Worm (Caenorhabditis elegans) whole organism, young adult: Measurements from ENCODE around the gene npr-26.

Experiments
- B0019.2 ChIP-seq: fragments of 200-800 bp; sonication (Bioruptor generic); conservative IDR thresholded peaks from 2 replicates; pipeline ENCODE4 v1.3.6; 2022; ENCODE audit warnings: missing genetic modification reagents, missing genetic modification characterization, missing compliant biosample characterization
- B0035.1 ChIP-seq: sonication (generic microtip); optimal IDR thresholded peaks from 2 replicates; lab custom pipeline; 2016; ENCODE audit warnings: missing genetic modification characterization, mild to moderate bottlenecking, missing compliant biosample characterization, missing genotype, missing genetic modification reagents
- C17E4.6 ChIP-seq: fragments of 200-800 bp; sonication (Bioruptor generic); IDR thresholded peaks from 2 replicates; pipeline ENCODE4 v1.3.6; 2022; ENCODE audit warnings: missing genetic modification reagents, missing genetic modification characterization, missing compliant biosample characterization
- F22D6.2 ChIP-seq: sonication (generic microtip); optimal IDR thresholded peaks from 2 replicates; lab custom pipeline; 2016; ENCODE audit warnings: mild to moderate bottlenecking, missing genetic modification characterization, missing compliant biosample characterization
- F33H1.4 ChIP-seq: fragments of 200-800 bp; sonication (Bioruptor generic); IDR thresholded peaks from 2 replicates; pipeline ENCODE4 v1.3.6; 2022; ENCODE audit warnings: missing genetic modification reagents, missing genetic modification characterization, missing compliant biosample characterization
- F49E8.2 ChIP-seq: sonication (generic microtip); optimal IDR thresholded peaks from 3 replicates; lab custom pipeline; 2017; ENCODE audit warnings: missing genetic modification characterization, mild to moderate bottlenecking, missing compliant biosample characterization, antibody characterized with exemption, moderate library complexity; ENCODE audit not compliant: insufficient read depth
- F57A8.1 ChIP-seq: fragments of 200-800 bp; sonication (Bioruptor generic); optimal IDR thresholded peaks from 2 replicates; lab custom pipeline; 2018; ENCODE audit warnings: mild to moderate bottlenecking, missing genetic modification characterization, moderate library complexity, missing compliant biosample characterization
- K12H6.12 ChIP-seq: fragments of 200-800 bp; sonication (Bioruptor generic); optimal IDR thresholded peaks from 2 replicates; lab custom pipeline; 2018; ENCODE audit warnings: mild to moderate bottlenecking, missing genetic modification characterization, missing compliant biosample characterization
- ama-1 ChIP-seq, 3 experiments: fragments of 150-350 bp in 1 of 3; sonication (generic microtip) in 2 of 3; optimal IDR thresholded peaks; 2 replicates each; lab custom pipeline; 2014 to 2018; ENCODE audit warnings: missing biosample characterization in 2 of 3, missing genetic modification characterization in 2 of 3, missing genetic modification reagents in 2 of 3
- aptf-2 ChIP-seq: fragments of 200-800 bp; sonication (Bioruptor generic); conservative IDR thresholded peaks from 2 replicates; pipeline ENCODE4 v1.3.6; 2022; ENCODE audit warnings: missing genetic modification reagents, missing genetic modification characterization, missing compliant biosample characterization
- athp-1 ChIP-seq: sonication (generic microtip); optimal IDR thresholded peaks from 2 replicates; lab custom pipeline; 2017; ENCODE audit warnings: mild to moderate bottlenecking, missing genetic modification characterization, missing compliant biosample characterization
- attf-6 ChIP-seq: fragments of 200-800 bp; sonication (Bioruptor generic); IDR thresholded peaks from 2 replicates; pipeline ENCODE4 v1.3.6; 2022; ENCODE audit warnings: missing genetic modification reagents, missing genetic modification characterization, missing compliant biosample characterization
- bed-1 ChIP-seq: fragments of 200-800 bp; sonication (Bioruptor generic); IDR thresholded peaks from 2 replicates; pipeline ENCODE4 v1.3.6; 2022; ENCODE audit warnings: missing genetic modification reagents, missing genetic modification characterization, missing compliant biosample characterization
- ceh-58 ChIP-seq: fragments of 200-800 bp; sonication (Bioruptor generic); IDR thresholded peaks from 2 replicates; pipeline ENCODE4 v1.3.6; 2022; ENCODE audit warnings: missing genetic modification characterization, missing compliant biosample characterization
- ceh-91 ChIP-seq: fragments of 200-800 bp; sonication (Bioruptor generic); IDR thresholded peaks from 2 replicates; pipeline ENCODE4 v1.3.6; 2022; ENCODE audit warnings: missing genetic modification reagents, missing genetic modification characterization, missing compliant biosample characterization
- die-1 ChIP-seq: sonication (generic microtip); optimal IDR thresholded peaks from 2 replicates; lab custom pipeline; 2016; ENCODE audit warnings: missing genotype, mild to moderate bottlenecking, missing genetic modification characterization, missing compliant biosample characterization
- dpff-1 ChIP-seq: sonication (generic microtip); optimal IDR thresholded peaks from 2 replicates; lab custom pipeline; 2017; ENCODE audit warnings: mild to moderate bottlenecking, missing genetic modification characterization, missing compliant biosample characterization
- dpl-1 ChIP-seq: fragments of 150-350 bp; optimal IDR thresholded peaks from 2 replicates; lab custom pipeline; 2014; ENCODE audit warnings: missing biosample characterization, missing genetic modification reagents, missing genetic modification characterization
- hlh-26 ChIP-seq: fragments of 200-800 bp; sonication (Bioruptor generic); conservative IDR thresholded peaks from 2 replicates; pipeline ENCODE4 v1.3.6; 2022; ENCODE audit warnings: missing genetic modification reagents, missing genetic modification characterization, missing compliant biosample characterization
- hsf-1 ChIP-seq: fragments of 200-800 bp; sonication (Bioruptor generic); IDR thresholded peaks from 2 replicates; pipeline ENCODE4 v1.3.6; 2022; ENCODE audit warnings: missing genetic modification reagents, missing genetic modification characterization, missing compliant biosample characterization
- let-607 ChIP-seq, 2 experiments: fragments of 200-800 bp in 1 of 2; sonication (Bioruptor generic) in 1 of 2; sonication (generic microtip) in 1 of 2; optimal IDR thresholded peaks; 2 replicates each; lab custom pipeline; 2016 to 2018; ENCODE audit warnings: mild to moderate bottlenecking in 2 of 2, missing compliant biosample characterization in 2 of 2, missing genetic modification characterization in 2 of 2, moderate library complexity in 2 of 2, missing genotype in 1 of 2
- lin-40 ChIP-seq: sonication (generic microtip); optimal IDR thresholded peaks from 2 replicates; lab custom pipeline; 2016; ENCODE audit warnings: missing genetic modification characterization, mild to moderate bottlenecking, missing compliant biosample characterization, missing genotype, missing genetic modification reagents
- lin-54 ChIP-seq: fragments of 200-800 bp; sonication (Bioruptor generic); optimal IDR thresholded peaks from 2 replicates; lab custom pipeline; 2018; ENCODE audit warnings: mild to moderate bottlenecking, missing genetic modification characterization, missing compliant biosample characterization
- lsl-1 ChIP-seq: fragments of 200-800 bp; sonication (Bioruptor generic); optimal IDR thresholded peaks from 2 replicates; lab custom pipeline; 2018; ENCODE audit warnings: mild to moderate bottlenecking, missing genetic modification characterization, moderate library complexity, missing compliant biosample characterization
- madf-6 ChIP-seq: fragments of 200-800 bp; sonication (Bioruptor generic); IDR thresholded peaks from 2 replicates; pipeline ENCODE4 v1.3.6; 2022; ENCODE audit warnings: missing genetic modification reagents, missing genetic modification characterization, missing compliant biosample characterization
- madf-8 ChIP-seq: fragments of 200-800 bp; sonication (Bioruptor generic); conservative IDR thresholded peaks from 2 replicates; pipeline ENCODE4 v1.3.6; 2022; ENCODE audit warnings: missing genetic modification reagents, missing genetic modification characterization, missing compliant biosample characterization
- mel-28 ChIP-seq: sonication (generic microtip); optimal IDR thresholded peaks from 2 replicates; lab custom pipeline; 2016; ENCODE audit warnings: borderline replicate concordance, mild to moderate bottlenecking, missing genetic modification characterization, missing compliant biosample characterization
- mes-4 ChIP-seq: sonication (generic microtip); optimal IDR thresholded peaks from 2 replicates; lab custom pipeline; 2016; ENCODE audit warnings: missing genotype, missing genetic modification characterization, missing compliant biosample characterization
- nhr-120 ChIP-seq: fragments of 200-800 bp; sonication (Bioruptor generic); IDR thresholded peaks from 2 replicates; pipeline ENCODE4 v1.3.6; 2022; ENCODE audit warnings: missing genetic modification characterization, missing compliant biosample characterization
- nhr-179 ChIP-seq: sonication (generic microtip); optimal IDR thresholded peaks from 2 replicates; lab custom pipeline; 2016; ENCODE audit warnings: mild to moderate bottlenecking, missing genetic modification characterization, missing compliant biosample characterization
- nhr-27 ChIP-seq: fragments of 200-800 bp; sonication (Bioruptor generic); optimal IDR thresholded peaks from 2 replicates; lab custom pipeline; 2018; ENCODE audit warnings: mild to moderate bottlenecking, missing genetic modification characterization, moderate library complexity, missing compliant biosample characterization
- nhr-80 ChIP-seq: sonication (generic microtip); optimal IDR thresholded peaks from 2 replicates; lab custom pipeline; 2016; ENCODE audit warnings: missing genetic modification characterization, missing compliant biosample characterization
- pbrm-1 ChIP-seq: fragments of 200-800 bp; sonication (Bioruptor generic); IDR thresholded peaks from 2 replicates; pipeline ENCODE4 v1.3.6; 2022; ENCODE audit warnings: missing genetic modification reagents, missing genetic modification characterization, missing compliant biosample characterization
- pha-4 ChIP-seq: fragments of 150-350 bp; sonication (generic microtip); optimal IDR thresholded peaks from 2 replicates; lab custom pipeline; 2014; ENCODE audit warnings: missing biosample characterization, missing genetic modification reagents, missing genetic modification characterization
- somi-1 ChIP-seq: fragments of 200-800 bp; sonication (Bioruptor generic); optimal IDR thresholded peaks from 2 replicates; lab custom pipeline; 2018; ENCODE audit warnings: mild to moderate bottlenecking, missing genetic modification characterization, missing compliant biosample characterization
- tbp1 ChIP-seq: fragments of 200-800 bp; sonication (Bioruptor generic); optimal IDR thresholded peaks from 2 replicates; lab custom pipeline; 2018; ENCODE audit warnings: mild to moderate bottlenecking, missing genetic modification characterization, missing compliant biosample characterization
- tlf-1 ChIP-seq: fragments of 200-800 bp; sonication (Bioruptor generic); optimal IDR thresholded peaks from 2 replicates; lab custom pipeline; 2018; ENCODE audit warnings: mild to moderate bottlenecking, missing genetic modification characterization, missing compliant biosample characterization
- unc-62 ChIP-seq: fragments of 150-350 bp; optimal IDR thresholded peaks from 2 replicates; lab custom pipeline; 2014; ENCODE audit warnings: missing biosample characterization, missing genetic modification reagents, missing genetic modification characterization
- zim-3 ChIP-seq: sonication (generic microtip); optimal IDR thresholded peaks from 2 replicates; lab custom pipeline; 2017; ENCODE audit warnings: mild to moderate bottlenecking, missing genetic modification characterization, moderate library complexity, missing compliant biosample characterization
- ztf-22 ChIP-seq: fragments of 200-800 bp; sonication (Bioruptor generic); optimal IDR thresholded peaks from 2 replicates; lab custom pipeline; 2018; ENCODE audit warnings: mild to moderate bottlenecking, missing genetic modification characterization, moderate library complexity, missing compliant biosample characterization
- ztf-3 ChIP-seq: fragments of 200-800 bp; sonication (Bioruptor generic); optimal IDR thresholded peaks from 2 replicates; lab custom pipeline; 2018; ENCODE audit warnings: mild to moderate bottlenecking, missing genetic modification characterization, missing compliant biosample characterization

npr-26 gene

ce11 chrIV:17387442-17387967 lies 30.1 kb downstream of the npr-26 start, which contains the start of gene T02D1.8:
Gene T02D1.8 (minus strand): TSS chrIV:17387492.
- no peak for TF ChIP-seq lsl-1
- peak; percentile 18 to 49 for TF ChIP-seq let-607 (tag; optimal IDR thresholded peaks at IDR 0.05; lab: Kevin White, UChicago)
- peak; percentile 86 for TF ChIP-seq nhr-80 (tag; lab: Kevin White, UChicago)
- TF ChIP-seq, all 124 proteins: peak for 2

- TF ChIP-seq ztf-22 (GFP tag; lab: Kevin White, UChicago) (no peak), unc-62 (no peak), K12H6.12 (tag; lab: Kevin White, UChicago) (no peak), attf-6 (GFP tag; lab: Robert Waterston, UW) (no peak), ceh-58 (no peak), B0035.1 (tag; lab: Kevin White, UChicago) (no peak), madf-8 (no peak), zim-3 (tag; lab: Kevin White, UChicago) (no peak), bed-1 (GFP tag; lab: Robert Waterston, UW) (no peak), dpff-1 (tag; lab: Kevin White, UChicago) (no peak), hlh-26 (no peak)
These were observed 34.6 kb downstream of the npr-26 start, which contains the start of gene C30H6.12 for ce11 chrIV:17383046-17383445. Gene C30H6.12 (plus strand): TSS chrIV:17383346.

- no peak for TF ChIP-seq F49E8.2
- TF ChIP-seq attf-6 (GFP tag; lab: Robert Waterston, UW) = no peak
- TF ChIP-seq mes-4 (tag; lab: Kevin White, UChicago) = no peak
These were observed 35.6 kb downstream of the npr-26 start, which contains the start of gene C30H6.8 for ce11 chrIV:17382029-17382428. Gene C30H6.8 (plus strand): TSS chrIV:17382329.

- TF ChIP-seq lin-54 (GFP tag; lab: Kevin White, UChicago) (peak; percentile 3), nhr-27 (no peak), ama-1 (optimal IDR thresholded peaks at IDR 0.05; lab: Kevin White, UChicago) (no peak), ama-1 (GFP tag; optimal IDR thresholded peaks at IDR 0.05; lab: Kevin White, UChicago) (no peak), athp-1 (tag; lab: Kevin White, UChicago) (no peak), die-1 (tag; lab: Kevin White, UChicago) (no peak), dpff-1 (tag; lab: Kevin White, UChicago) (no peak), hlh-26 (no peak), hsf-1 (GFP tag; lab: Robert Waterston, UW) (no peak), madf-6 (GFP tag; lab: Robert Waterston, UW) (peak; percentile 62), lin-40 (tag; lab: Kevin White, UChicago) (no peak), C17E4.6 (no peak), pha-4 (tag; lab: Kevin White, UChicago) (no peak), F57A8.1 (GFP tag; lab: Kevin White, UChicago) (no peak), F22D6.2 (no peak), tlf-1 (GFP tag; lab: Kevin White, UChicago) (no peak), B0019.2 (no peak), unc-62 (no peak), pbrm-1 (GFP tag; lab: Robert Waterston, UW) (no peak), mel-28 (tag; lab: Kevin White, UChicago) (no peak), dpl-1 (no peak), somi-1 (GFP tag; lab: Kevin White, UChicago) (no peak), tbp1 (GFP tag; lab: Kevin White, UChicago) (peak; percentile 11), attf-6 (GFP tag; lab: Robert Waterston, UW) (peak; percentile 65; the same call in 1 of the 2 replicates), mes-4 (tag; lab: Kevin White, UChicago) (no peak), nhr-179 (tag; lab: Kevin White, UChicago) (no peak), ztf-22 (GFP tag; lab: Kevin White, UChicago) (no peak), nhr-120 (no peak), F33H1.4 (GFP tag; lab: Robert Waterston, UW) (peak; percentile 80), aptf-2 (no peak), ceh-91 (no peak), ztf-3 (GFP tag; lab: Kevin White, UChicago) (no peak)
These were observed 37.5 kb downstream of the npr-26 start, which contains the start of the genes C30H6.9 and dlat-2 for ce11 chrIV:17380061-17380680. Gene C30H6.9 (minus strand): TSS chrIV:17380170. Gene dlat-2 (plus strand): TSS chrIV:17380626.
